Fruit fly (Drosophila melanogaster): Measurements from ENCODE around the gene msl-2.

The msl-2 gene

DNA sequence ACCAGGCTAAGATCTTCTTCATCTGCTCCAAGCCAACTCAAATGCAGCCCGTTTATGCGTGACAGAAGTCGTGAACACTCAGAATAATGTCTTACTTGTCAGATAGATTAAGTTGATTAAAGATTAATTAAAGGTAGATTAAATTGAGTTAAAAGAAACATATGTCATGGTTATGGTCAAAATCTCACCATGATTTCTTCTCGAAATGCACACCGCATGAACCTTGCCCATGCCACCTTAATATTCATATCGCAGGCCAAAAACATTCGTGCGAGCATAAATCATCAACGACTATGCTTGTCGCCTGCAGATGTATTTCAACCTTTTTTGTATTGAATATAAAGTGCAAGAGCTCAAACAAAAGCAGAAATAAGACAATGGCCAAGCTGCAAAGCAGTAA is 28.8 kb downstream of the msl-2 start (continued):
- TF ChIP-seq seq (GFP tag; IDR thresholded peaks at IDR 0.05) (peak; percentile 64; the same call in 1 of the 2 replicates), Stat92E (GFP tag; optimal IDR thresholded peaks at IDR 0.05) (no peak), CG10543 (GFP tag; optimal IDR thresholded peaks at IDR 0.05) (no peak), HLH4C (GFP tag; IDR thresholded peaks at IDR 0.05; ENCODE audit: partially characterized antibody) (no peak), pzg (GFP tag; optimal IDR thresholded peaks at IDR 0.05) (no peak), CG43689 (GFP tag; IDR thresholded peaks at IDR 0.05) (peak; percentile 62), CG12391 (tag; optimal IDR thresholded peaks at IDR 0.05) (peak; percentile 69), Dfd (GFP tag; optimal IDR thresholded peaks at IDR 0.05) (no peak), Dip2 (GFP tag; IDR thresholded peaks at IDR 0.05) (no peak), Lhr (GFP tag; optimal IDR thresholded peaks at IDR 0.05) (no peak), CG7987 (GFP tag; optimal IDR thresholded peaks at IDR 0.05) (no peak), pfk (GFP tag; optimal IDR thresholded peaks at IDR 0.05) (no peak), CG4282 (GFP tag; optimal IDR thresholded peaks at IDR 0.05) (no peak), bab2 (GFP tag; optimal IDR thresholded peaks at IDR 0.05) (no peak), Vsx1 (GFP tag; optimal IDR thresholded peaks at IDR 0.05) (no peak), gem (tag; optimal IDR thresholded peaks at IDR 0.05) (peak; percentile 80), CG15696 (tag; optimal IDR thresholded peaks at IDR 0.05) (peak; percentile 53), gfzf (GFP tag; optimal IDR thresholded peaks at IDR 0.05) (no peak), Gsc (GFP tag; IDR thresholded peaks at IDR 0.05) (no peak), jing (GFP tag; optimal IDR thresholded peaks at IDR 0.05) (no peak), caup (GFP tag; optimal IDR thresholded peaks at IDR 0.05; ENCODE audit: severe bottlenecking) (peak; percentile 18), Tbp (GFP tag; optimal IDR thresholded peaks at IDR 0.05) (no peak), sisA (GFP tag; IDR thresholded peaks at IDR 0.05) (0 out of 2 replicates have a peak, but pooled peaks have one; percentile 6), CG7357 (GFP tag; IDR thresholded peaks at IDR 0.05) (no peak), Atf3 (GFP tag; optimal IDR thresholded peaks at IDR 0.05) (no peak), CG17829 (tag; optimal IDR thresholded peaks at IDR 0.05) (peak; percentile 71), CG10366 (GFP tag; IDR thresholded peaks at IDR 0.05) (peak; percentile 59), CG14667 (GFP tag; IDR thresholded peaks at IDR 0.05) (no peak), Med (GFP tag) (peak; percentile 84), zfh1 (GFP tag; IDR thresholded peaks at IDR 0.05) (peak; percentile 64), CG10462 (GFP tag; optimal IDR thresholded peaks at IDR 0.05) (no peak), cwo (GFP tag; optimal IDR thresholded peaks at IDR 0.05) (peak; percentile 7), CG31441 (GFP tag; IDR thresholded peaks at IDR 0.05) (peak; percentile 69), inv (GFP tag; IDR thresholded peaks at IDR 0.05; ENCODE audit: partially characterized antibody) (no peak), CTCF (GFP tag; optimal IDR thresholded peaks at IDR 0.05) (peak; percentile 43), dmrt99B (tag; optimal IDR thresholded peaks at IDR 0.05) (peak; percentile 85), Antp (GFP tag; optimal IDR thresholded peaks at IDR 0.05) (no peak), CG30403 (GFP tag; optimal IDR thresholded peaks at IDR 0.05) (peak; percentile 47), NC2β (GFP tag; optimal IDR thresholded peaks at IDR 0.05) (no peak), Aef1 (GFP tag; IDR thresholded peaks at IDR 0.05) (no peak), CG8478 (optimal IDR thresholded peaks at IDR 0.05) (no peak), gcm (GFP tag; optimal IDR thresholded peaks at IDR 0.05) (peak; percentile 51), ac (GFP tag; optimal IDR thresholded peaks at IDR 0.05) (no peak), CG8388 (GFP tag; optimal IDR thresholded peaks at IDR 0.05) (peak; percentile 34), lov (optimal IDR thresholded peaks at IDR 0.05) (no peak), lov (GFP tag; IDR thresholded peaks at IDR 0.05) (peak; percentile 73; the same call in 2 of the 3 replicates), ATbp (GFP tag; optimal IDR thresholded peaks at IDR 0.05) (peak; percentile 56), Doc2 (GFP tag; IDR thresholded peaks at IDR 0.05) (no peak), CG34376 (GFP tag; optimal IDR thresholded peaks at IDR 0.05) (no peak), abd-A (tag; optimal IDR thresholded peaks at IDR 0.05) (no peak), mam (GFP tag; optimal IDR thresholded peaks at IDR 0.05) (no peak), CG17912 (GFP tag; optimal IDR thresholded peaks at IDR 0.05) (no peak)
